Fruit fly (Drosophila melanogaster): ENCODE measurements around the gene mtgo.

DNA sequence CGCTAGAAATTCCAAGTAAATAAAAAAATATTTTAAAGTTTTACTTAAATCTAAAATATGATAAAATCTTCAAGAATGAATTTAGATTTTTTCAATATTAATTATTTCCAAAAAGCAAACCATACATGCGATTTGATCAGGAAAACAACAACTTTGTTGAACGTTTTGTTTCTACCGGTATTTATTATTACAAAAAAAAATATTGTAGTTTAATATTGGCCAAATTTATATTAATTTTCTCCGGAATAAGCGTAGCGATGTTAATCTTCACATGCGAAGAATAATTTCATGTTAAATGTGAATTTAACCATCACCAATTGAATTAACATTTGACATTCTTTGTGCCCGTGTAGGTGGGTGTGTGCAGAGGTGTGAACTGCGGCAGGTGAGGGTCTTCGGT, 74.1 kb downstream of the mtgo start:
- TF ChIP-seq lz (GFP tag; optimal IDR thresholded peaks at IDR 0.05) (no peak), Sox102F (GFP tag; optimal IDR thresholded peaks at IDR 0.05) (no peak), Blimp-1 (GFP tag; optimal IDR thresholded peaks at IDR 0.05) (no peak), CG11902 (GFP tag; optimal IDR thresholded peaks at IDR 0.05) (no peak), CG8119 (GFP tag; IDR thresholded peaks at IDR 0.05) (no peak), Hr4 (GFP tag; optimal IDR thresholded peaks at IDR 0.05) (peak; percentile 10), CG3032 (tag; optimal IDR thresholded peaks at IDR 0.05) (no peak), Eip75B (GFP tag; optimal IDR thresholded peaks at IDR 0.05) (no peak), CG6808 (GFP tag; optimal IDR thresholded peaks at IDR 0.05) (no peak), pdm3 (GFP tag; optimal IDR thresholded peaks at IDR 0.05) (no peak)

Measured in whole organism, prepupa.